Fruit fly (Drosophila melanogaster): ENCODE measurements around the gene Datp.

DNA sequence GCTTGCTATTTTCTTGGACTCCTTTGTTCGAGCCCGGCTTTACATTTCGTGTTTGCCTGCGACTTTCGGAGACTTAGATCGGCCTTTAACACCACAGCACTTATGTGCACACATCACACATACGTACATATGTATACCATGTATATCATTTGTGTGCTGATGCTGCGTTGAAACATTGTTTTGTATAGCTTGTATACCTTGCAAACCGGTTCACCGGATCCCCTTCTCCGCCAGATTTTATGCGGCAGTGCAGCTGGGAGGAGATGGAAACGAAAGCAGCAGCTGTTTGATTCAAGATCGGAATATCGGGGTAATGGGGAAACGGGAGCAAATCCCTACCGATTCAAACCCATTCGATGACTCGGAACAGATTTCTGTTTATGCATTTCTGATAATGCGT lies 7.5 kb upstream of the Datp start:
- TF ChIP-seq usp (GFP tag; optimal IDR thresholded peaks at IDR 0.05) (no peak), CG8478 (optimal IDR thresholded peaks at IDR 0.05) (no peak), psq (optimal IDR thresholded peaks at IDR 0.05) (no peak), pan (optimal IDR thresholded peaks at IDR 0.05) (no peak), EcR (GFP tag; optimal IDR thresholded peaks at IDR 0.05) (no peak)
